Worm (Caenorhabditis elegans): ENCODE data around the gene str-214.

DNA sequence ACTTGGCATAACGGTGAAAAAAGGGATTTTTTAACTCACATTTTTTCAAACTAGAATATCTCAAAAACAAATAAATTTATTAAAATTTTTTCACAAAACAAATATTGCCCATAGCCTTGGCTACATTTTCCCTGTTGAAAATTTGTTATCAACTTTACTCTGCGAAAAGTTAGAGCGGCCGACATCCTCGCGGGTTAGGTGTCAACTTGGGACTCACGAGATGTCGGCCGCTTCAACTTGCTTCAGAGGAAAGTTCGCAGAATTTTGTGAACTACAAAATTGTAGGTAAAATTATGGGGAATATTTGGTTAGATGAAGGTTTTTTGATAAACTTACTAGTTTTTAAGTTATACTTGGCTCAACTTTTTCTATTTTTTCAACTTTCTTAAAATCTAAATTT lies 36.7 kb downstream of the str-214 start:
- TF ChIP-seq ztf-11 (tag; optimal IDR thresholded peaks at IDR 0.05), result no peak
- TF ChIP-seq ceh-16 (tag; optimal IDR thresholded peaks at IDR 0.05), result no peak
- TF ChIP-seq unc-62 (GFP tag; optimal IDR thresholded peaks at IDR 0.05), result no peak
- no peak for TF ChIP-seq unc-39 (tag; optimal IDR thresholded peaks at IDR 0.05)
- no peak for TF ChIP-seq sem-4 (tag; optimal IDR thresholded peaks at IDR 0.05)
- no peak for TF ChIP-seq nhr-11 (tag; optimal IDR thresholded peaks at IDR 0.05)

Measured in whole organism, L2 larva.